Worm (Caenorhabditis elegans) whole organism, L4/young adult: ENCODE data around the gene col-44.

Experiments used
- W03F9.2 ChIP-seq: fragments of 150-350 bp; optimal IDR thresholded peaks from 2 replicates; lab custom pipeline; 2014; ENCODE audit warnings: missing biosample characterization, missing genetic modification characterization
- him-1 ChIP-seq: sonication (generic microtip); optimal IDR thresholded peaks from 2 replicates; lab custom pipeline; 2016; ENCODE audit warnings: missing genotype, missing genetic modification reagents, missing genetic modification characterization, missing compliant biosample characterization

DNA sequence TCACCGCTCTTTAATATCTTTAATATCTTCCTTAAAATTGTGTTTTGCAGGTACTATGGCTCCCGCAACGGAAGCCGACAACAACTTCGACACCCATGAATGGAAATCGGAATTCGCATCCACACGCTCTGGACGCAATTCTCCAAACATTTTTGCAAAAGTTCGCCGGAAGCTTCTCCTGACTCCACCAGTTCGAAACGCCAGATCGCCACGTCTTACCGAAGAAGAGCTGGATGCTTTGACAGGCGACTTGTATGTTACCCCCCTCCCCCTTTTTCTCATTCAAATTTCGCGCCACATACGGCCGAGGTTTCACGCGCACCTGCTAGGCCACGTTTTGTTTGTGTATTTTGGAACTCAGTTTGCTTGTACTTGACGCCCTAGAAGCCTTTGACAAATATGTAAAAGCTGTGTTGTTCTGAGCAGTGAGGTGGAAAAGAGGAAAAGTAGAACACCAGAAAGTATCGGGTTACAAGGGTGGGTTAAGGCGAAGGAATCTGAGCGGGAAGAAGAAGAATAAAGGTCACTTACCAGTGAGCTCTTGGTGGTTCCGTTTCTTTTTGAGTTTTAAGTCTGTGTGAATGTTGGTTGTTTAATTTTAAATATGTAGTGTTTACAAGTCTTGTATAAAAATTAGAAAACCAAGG, 6.4 kb upstream of the col-44 start, which contains the start of gene unc-84:
- TF ChIP-seq him-1 (tag; lab: Kevin White, UChicago) (no peak), W03F9.2 (tag; lab: Kevin White, UChicago) (no peak)
